Worm (Caenorhabditis elegans) whole organism, midembryonic: ENCODE data around the gene fbxb-52.

ENCODE experiments used
- T22C8.4 ChIP-seq: fragments of 200-800 bp; sonication (Bioruptor generic); IDR thresholded peaks from 2 replicates; pipeline ENCODE4 v1.3.6; 2022; ENCODE audit warnings: missing genetic modification characterization, missing compliant biosample characterization
- cog-1 ChIP-seq: sonication (generic microtip); optimal IDR thresholded peaks from 2 replicates; lab custom pipeline; 2016; ENCODE audit warnings: missing genetic modification characterization, missing compliant biosample characterization
- flt-1 ChIP-seq: fragments of 200-800 bp; sonication (Bioruptor generic); IDR thresholded peaks from 2 replicates; pipeline ENCODE4 v1.3.6; 2022; ENCODE audit warnings: missing genetic modification characterization, missing compliant biosample characterization
- klf-2 ChIP-seq: fragments of 200-800 bp; sonication (Bioruptor generic); conservative IDR thresholded peaks from 2 replicates; pipeline ENCODE4 v1.3.6; 2022; ENCODE audit warnings: missing genetic modification reagents, missing genetic modification characterization, missing compliant biosample characterization
- med-1 ChIP-seq: sonication (generic microtip); optimal IDR thresholded peaks from 2 replicates; lab custom pipeline; 2017; ENCODE audit warnings: missing genetic modification characterization, mild to moderate bottlenecking, missing compliant biosample characterization, antibody characterized with exemption, missing genetic modification reagents; ENCODE audit not compliant: insufficient read depth
- ref-1 ChIP-seq: fragments of 200-800 bp; sonication (Bioruptor generic); conservative IDR thresholded peaks from 2 replicates; pipeline ENCODE4 v1.3.6; 2022; ENCODE audit warnings: missing genetic modification reagents, missing genetic modification characterization, missing compliant biosample characterization
- tab-1 ChIP-seq: fragments of 200-800 bp; sonication (Bioruptor generic); IDR thresholded peaks from 2 replicates; pipeline ENCODE4 v1.3.6; 2022; ENCODE audit warnings: missing genetic modification characterization, missing compliant biosample characterization
- ztf-23 ChIP-seq: fragments of 200-800 bp; sonication (Bioruptor generic); IDR thresholded peaks from 2 replicates; pipeline ENCODE4 v1.3.6; 2022; ENCODE audit warnings: missing genetic modification reagents, missing genetic modification characterization, missing compliant biosample characterization
- ztf-29 ChIP-seq: fragments of 200-800 bp; sonication (Bioruptor generic); IDR thresholded peaks from 2 replicates; pipeline ENCODE4 v1.3.6; 2022; ENCODE audit warnings: missing genetic modification reagents, missing genetic modification characterization, missing compliant biosample characterization

- TF ChIP-seq ref-1 (GFP tag; lab: Robert Waterston, UW) (no peak), cog-1 (no peak), T22C8.4 (GFP tag; lab: Robert Waterston, UW) (no peak), flt-1 (GFP tag; lab: Robert Waterston, UW) (no peak), tab-1 (GFP tag; lab: Robert Waterston, UW) (no peak), klf-2 (GFP tag; lab: Robert Waterston, UW) (no peak), ztf-29 (GFP tag; lab: Robert Waterston, UW) (no peak), med-1 (GFP tag; lab: Kevin White, UChicago) (no peak), ztf-23 (GFP tag; lab: Robert Waterston, UW) (no peak)
These were observed 26.4 kb upstream of the fbxb-52 start for ce11 chrII:1576772-1577171.
